Fruit fly (Drosophila melanogaster) whole organism, embryonic: ENCODE results near the gene Spt6.

ENCODE experiments used
- Ada2b ChIP-seq: fragments of 200-800 bp; sonication (Bioruptor generic); IDR thresholded peaks from 2 replicates; pipeline ENCODE4 v1.3.6; 2022; ENCODE audit warnings: missing biosample characterization, missing genetic modification characterization
- Awh ChIP-seq: fragments of 200-800 bp; sonication (Bioruptor generic); IDR thresholded peaks from 2 replicates; pipeline ENCODE4, ENCODE4 v1.3.6; 2022; ENCODE audit warnings: missing biosample characterization, missing genetic modification characterization
- B-H1 ChIP-seq: fragments of 200-800 bp; sonication (Bioruptor generic); IDR thresholded peaks from 3 replicates; pipeline ENCODE4 v1.3.6; 2022; ENCODE audit warnings: missing biosample characterization, missing genetic modification characterization
- Bteb2 ChIP-seq: fragments of 200-800 bp; sonication (Bioruptor generic); optimal IDR thresholded peaks from 2 replicates; lab custom pipeline; 2016; ENCODE audit warnings: missing biosample characterization, missing genetic modification characterization
- CG10267 ChIP-seq: fragments of 200-800 bp; sonication (Bioruptor generic); optimal IDR thresholded peaks from 2 replicates; lab custom pipeline; 2018; ENCODE audit warnings: missing biosample characterization, mild to moderate bottlenecking, missing genetic modification characterization, moderate library complexity
- CG10462 ChIP-seq: fragments of 200-800 bp; sonication (Bioruptor generic); optimal IDR thresholded peaks from 2 replicates; lab custom pipeline; 2016; ENCODE audit warnings: missing biosample characterization, missing genetic modification characterization
- CG11456 ChIP-seq: fragments of 200-800 bp; sonication (Bioruptor generic); IDR thresholded peaks from 3 replicates; pipeline ENCODE4 v1.3.6; 2022; ENCODE audit warnings: missing biosample characterization, missing genetic modification characterization
- CG13894 ChIP-seq: fragments of 200-800 bp; sonication (Bioruptor generic); optimal IDR thresholded peaks from 3 replicates; lab custom pipeline; 2018; ENCODE audit warnings: missing biosample characterization, mild to moderate bottlenecking, missing genetic modification characterization, moderate library complexity
- CG14965 ChIP-seq: fragments of 200-800 bp; sonication (Bioruptor generic); optimal IDR thresholded peaks from 2 replicates; lab custom pipeline; 2016; ENCODE audit warnings: missing biosample characterization, missing genetic modification characterization, borderline replicate concordance
- CG17359 ChIP-seq: fragments of 200-800 bp; sonication (Bioruptor generic); optimal IDR thresholded peaks from 3 replicates; lab custom pipeline; 2018; ENCODE audit warnings: missing biosample characterization, mild to moderate bottlenecking, missing genetic modification characterization, moderate library complexity
- CG17612 ChIP-seq: fragments of 200-800 bp; sonication (Bioruptor generic); IDR thresholded peaks from 2 replicates; pipeline ENCODE4 v1.3.6; 2022; ENCODE audit warnings: missing biosample characterization, missing genetic modification characterization
- CG18619 ChIP-seq: fragments of 200-800 bp; sonication (Bioruptor generic); optimal IDR thresholded peaks from 3 replicates; lab custom pipeline; 2017; ENCODE audit warnings: missing biosample characterization, mild to moderate bottlenecking, missing genetic modification characterization
- CG2678 ChIP-seq: fragments of 200-800 bp; sonication (Bioruptor generic); optimal IDR thresholded peaks from 3 replicates; lab custom pipeline; 2019; ENCODE audit warnings: missing biosample characterization, mild to moderate bottlenecking, missing genetic modification characterization, moderate library complexity
- CG43689 ChIP-seq: fragments of 200-800 bp; sonication (Bioruptor generic); IDR thresholded peaks from 2 replicates; pipeline ENCODE4 v1.3.6; 2022; ENCODE audit warnings: missing biosample characterization, missing genetic modification characterization
- CG4707 ChIP-seq: fragments of 200-800 bp; sonication (Bioruptor generic); optimal IDR thresholded peaks from 2 replicates; lab custom pipeline; 2018; ENCODE audit warnings: missing biosample characterization, mild to moderate bottlenecking, missing genetic modification characterization, moderate library complexity
- CoRest ChIP-seq: fragments of 200-800 bp; sonication (Bioruptor generic); optimal IDR thresholded peaks from 3 replicates; lab custom pipeline; 2018; ENCODE audit warnings: missing biosample characterization, mild to moderate bottlenecking, missing genetic modification characterization, moderate library complexity
- Dek ChIP-seq: fragments of 200-800 bp; sonication (Bioruptor generic); optimal IDR thresholded peaks from 3 replicates; lab custom pipeline; 2019; ENCODE audit warnings: missing biosample characterization, mild to moderate bottlenecking, missing genetic modification characterization, moderate library complexity
- Dfd ChIP-seq, 2 experiments: fragments of >200 bp; optimal IDR thresholded peaks; 2 replicates each; lab custom pipeline; 2017; ENCODE audit warnings: missing biosample characterization in 2 of 2, missing genetic modification characterization in 2 of 2
- Doc3 ChIP-seq: fragments of 200-800 bp; sonication (Bioruptor generic); IDR thresholded peaks from 3 replicates; pipeline ENCODE4 v1.3.6; 2022; ENCODE audit warnings: missing biosample characterization, missing genetic modification characterization; ENCODE audit not compliant: partially characterized antibody
- Dref ChIP-seq: fragments of 200-800 bp; sonication (Bioruptor generic); IDR thresholded peaks from 2 replicates; pipeline ENCODE4 v1.3.6; 2022; ENCODE audit warnings: missing biosample characterization, missing genetic modification characterization
- Eip74EF ChIP-seq, 2 experiments: fragments of 200-800 bp in 1 of 2; fragments of >200 bp in 1 of 2; sonication (Bioruptor generic) in 1 of 2; optimal IDR thresholded peaks; 2 replicates each; lab custom pipeline; 2017 to 2019; ENCODE audit warnings: missing biosample characterization in 2 of 2, missing genetic modification characterization in 2 of 2, mild to moderate bottlenecking in 1 of 2, moderate library complexity in 1 of 2
- Ets65A ChIP-seq: fragments of 200-800 bp; sonication (Bioruptor generic); peaks from one replicate; lab custom pipeline; 2016; ENCODE audit warnings: missing biosample characterization, missing genetic modification characterization
- H15 ChIP-seq: fragments of 200-800 bp; sonication (Bioruptor generic); IDR thresholded peaks from 3 replicates; pipeline ENCODE4 v1.3.6; 2022; ENCODE audit warnings: missing biosample characterization, missing genetic modification characterization
- HHEX ChIP-seq: fragments of 200-800 bp; sonication (Bioruptor generic); optimal IDR thresholded peaks from 3 replicates; lab custom pipeline; 2017; ENCODE audit warnings: missing biosample characterization, mild to moderate bottlenecking, missing genetic modification characterization, missing genetic modification reagents
- Lpt ChIP-seq: fragments of >200 bp; optimal IDR thresholded peaks from 2 replicates; lab custom pipeline; 2018; ENCODE audit warnings: missing biosample characterization, missing genetic modification characterization
- Nf-YC ChIP-seq: fragments of 200-800 bp; optimal IDR thresholded peaks from 3 replicates; lab custom pipeline; 2019; ENCODE audit warnings: missing biosample characterization, mild to moderate bottlenecking, missing genetic modification characterization, moderate library complexity
- Rfx ChIP-seq: fragments of 200-800 bp; sonication (Bioruptor generic); IDR thresholded peaks from 2 replicates; pipeline ENCODE4 v1.3.6; 2022; ENCODE audit warnings: missing biosample characterization, missing genetic modification characterization
- Six4 ChIP-seq: fragments of 200-800 bp; sonication (Bioruptor generic); optimal IDR thresholded peaks from 2 replicates; lab custom pipeline; 2016; ENCODE audit warnings: missing biosample characterization, missing genetic modification characterization
- Taf1 ChIP-seq: fragments of 200-800 bp; sonication (Bioruptor generic); IDR thresholded peaks from 2 replicates; pipeline ENCODE4 v1.3.6; 2022; ENCODE audit warnings: missing biosample characterization, missing genetic modification characterization
- YL-1 ChIP-seq: fragments of 200-800 bp; sonication (Bioruptor generic); optimal IDR thresholded peaks from 3 replicates; lab custom pipeline; 2017; ENCODE audit warnings: missing biosample characterization, mild to moderate bottlenecking, missing genetic modification characterization
- ab ChIP-seq: fragments of 200-800 bp; sonication (Bioruptor generic); optimal IDR thresholded peaks from 2 replicates; lab custom pipeline; 2016; ENCODE audit warnings: missing biosample characterization, missing genetic modification characterization
- ac ChIP-seq: fragments of 200-800 bp; sonication (Bioruptor generic); optimal IDR thresholded peaks from 3 replicates; lab custom pipeline; 2017; ENCODE audit warnings: missing biosample characterization, mild to moderate bottlenecking, missing genetic modification characterization
- amos ChIP-seq: fragments of 200-800 bp; sonication (Bioruptor generic); IDR thresholded peaks from 2 replicates; pipeline ENCODE4 v1.3.6; 2022; ENCODE audit warnings: missing biosample characterization, missing genetic modification characterization; ENCODE audit not compliant: partially characterized antibody
- az2 ChIP-seq: fragments of 200-800 bp; sonication (Bioruptor generic); optimal IDR thresholded peaks from 3 replicates; lab custom pipeline; 2016; ENCODE audit warnings: missing biosample characterization, missing genetic modification characterization
- chinmo ChIP-seq: fragments of 200-800 bp; sonication (Bioruptor generic); IDR thresholded peaks from 4 replicates; pipeline ENCODE4 v1.3.6; 2022; ENCODE audit warnings: missing biosample characterization, missing genetic modification characterization; ENCODE audit not compliant: partially characterized antibody
- dm ChIP-seq: fragments of 200-800 bp; sonication (Bioruptor generic); optimal IDR thresholded peaks from 3 replicates; lab custom pipeline; 2016; ENCODE audit warnings: missing biosample characterization, missing genetic modification characterization
- fd3F ChIP-seq: fragments of 200-800 bp; sonication (Bioruptor generic); optimal IDR thresholded peaks from 2 replicates; lab custom pipeline; 2018; ENCODE audit warnings: missing biosample characterization, mild to moderate bottlenecking, missing genetic modification characterization, moderate library complexity
- ftz-f1 ChIP-seq: fragments of 200-800 bp; sonication (Bioruptor generic); optimal IDR thresholded peaks from 2 replicates; lab custom pipeline; 2016; ENCODE audit warnings: missing biosample characterization, missing genetic modification characterization
- fu2 ChIP-seq: fragments of 200-800 bp; sonication (Bioruptor generic); optimal IDR thresholded peaks from 2 replicates; lab custom pipeline; 2016; ENCODE audit warnings: missing biosample characterization, missing genetic modification characterization
- gsb ChIP-seq: fragments of 200-800 bp; sonication (Bioruptor generic); IDR thresholded peaks from 2 replicates; pipeline ENCODE4 v1.3.6; 2022; ENCODE audit warnings: missing biosample characterization, missing genetic modification characterization
- gt ChIP-seq: fragments of 200-800 bp; sonication (Bioruptor generic); IDR thresholded peaks from 2 replicates; pipeline ENCODE4 v1.3.6; 2022; ENCODE audit warnings: missing biosample characterization, missing genetic modification characterization
- hb ChIP-seq: fragments of 200-800 bp; sonication (Bioruptor generic); IDR thresholded peaks from 3 replicates; pipeline ENCODE4 v1.3.6; 2022; ENCODE audit warnings: missing biosample characterization, missing genetic modification characterization; ENCODE audit not compliant: partially characterized antibody
- kah ChIP-seq: fragments of 200-800 bp; sonication (Bioruptor generic); optimal IDR thresholded peaks from 2 replicates; lab custom pipeline; 2018; ENCODE audit warnings: missing biosample characterization, mild to moderate bottlenecking, missing genetic modification characterization
- ken ChIP-seq: fragments of 200-800 bp; sonication (Bioruptor generic); IDR thresholded peaks from 3 replicates; pipeline ENCODE4 v1.3.6; 2022; ENCODE audit warnings: missing biosample characterization, missing genetic modification characterization
- mam ChIP-seq: fragments of 200-800 bp; sonication (Bioruptor generic); optimal IDR thresholded peaks from 3 replicates; lab custom pipeline; 2016; ENCODE audit warnings: missing biosample characterization, missing genetic modification characterization
- nerfin-1 ChIP-seq: fragments of 200-800 bp; sonication (Bioruptor generic); optimal IDR thresholded peaks from 3 replicates; lab custom pipeline; 2019; ENCODE audit warnings: missing biosample characterization, mild to moderate bottlenecking, missing genetic modification characterization, moderate library complexity
- nom ChIP-seq: fragments of 200-800 bp; sonication (Bioruptor generic); optimal IDR thresholded peaks from 2 replicates; lab custom pipeline; 2017; ENCODE audit warnings: missing biosample characterization, missing genetic modification characterization, mild to moderate bottlenecking, moderate library complexity, missing genetic modification reagents
- pita ChIP-seq: fragments of 200-800 bp; sonication (Bioruptor generic); optimal IDR thresholded peaks from 2 replicates; lab custom pipeline; 2017; ENCODE audit warnings: missing biosample characterization, mild to moderate bottlenecking, missing genetic modification characterization
- pnt ChIP-seq: fragments of 200-800 bp; sonication (Bioruptor generic); optimal IDR thresholded peaks from 3 replicates; lab custom pipeline; 2016; ENCODE audit warnings: missing biosample characterization, missing genetic modification characterization
- sr ChIP-seq: fragments of 200-800 bp; sonication (Bioruptor generic); IDR thresholded peaks from 3 replicates; pipeline ENCODE4 v1.3.6; 2022; ENCODE audit warnings: missing biosample characterization, missing genetic modification characterization
- ssp ChIP-seq: fragments of 200-800 bp; sonication (Bioruptor generic); IDR thresholded peaks from 2 replicates; pipeline ENCODE4 v1.3.6; 2022; ENCODE audit warnings: missing biosample characterization, missing genetic modification characterization
- twi ChIP-seq: fragments of 200-800 bp; optimal IDR thresholded peaks from 2 replicates; lab custom pipeline; 2019; ENCODE audit warnings: missing biosample characterization, mild to moderate bottlenecking, missing genetic modification characterization, moderate library complexity

The Spt6 gene

dm6 chrX:6260900-6261299 lies 6.7 kb upstream of the Spt6 start, which contains the start of gene Josd (continued):
- no peak for TF ChIP-seq sr (GFP tag; lab: Robert Waterston, UW)
- TF ChIP-seq dm: no peak
- TF ChIP-seq amos (GFP tag; lab: Robert Waterston, UW): peak; percentile 92
- no peak for TF ChIP-seq Six4 (GFP tag; lab: Kevin White, UChicago)
- peak; percentile 70; the same call in 1 of the 4 replicates for TF ChIP-seq chinmo
- no peak for TF ChIP-seq Dfd (GFP tag; optimal IDR thresholded peaks at IDR 0.05; lab: Kevin White, UChicago)
- no peak for TF ChIP-seq CG17359
- no peak for TF ChIP-seq CG17612 (GFP tag; lab: Robert Waterston, UW)
- TF ChIP-seq Awh: no peak
- peak; percentile 50 for TF ChIP-seq Rfx (GFP tag; lab: Robert Waterston, UW)
- TF ChIP-seq nom: no peak
- no peak for TF ChIP-seq Ada2b (GFP tag; lab: Robert Waterston, UW)
- TF ChIP-seq Eip74EF (GFP tag; optimal IDR thresholded peaks at IDR 0.05; lab: Kevin White, UChicago): no peak
- no peak for TF ChIP-seq CG11456
- TF ChIP-seq B-H1: no peak
- TF ChIP-seq CG43689: no peak
- no peak for TF ChIP-seq az2
- TF ChIP-seq gsb (GFP tag; lab: Robert Waterston, UW): no peak
- TF ChIP-seq CoRest: no peak
- TF ChIP-seq CG10462: no peak
- TF ChIP-seq CG18619 (GFP tag; lab: Kevin White, UChicago): no peak
- no peak for TF ChIP-seq Ets65A (GFP tag; lab: Kevin White, UChicago)
- no peak for TF ChIP-seq ftz-f1 (GFP tag; lab: Kevin White, UChicago)
- no peak for TF ChIP-seq HHEX (GFP tag; lab: Kevin White, UChicago)
- TF ChIP-seq hb: peak; percentile 76
- no peak for TF ChIP-seq CG14965 (GFP tag; lab: Kevin White, UChicago)
- TF ChIP-seq ken (GFP tag; lab: Robert Waterston, UW): no peak
- peak; percentile 81 for TF ChIP-seq Dref (GFP tag; lab: Robert Waterston, UW)
- TF ChIP-seq twi (tag; lab: Kevin White, UChicago): no peak
- TF ChIP-seq ab: no peak
- TF ChIP-seq Doc3 (GFP tag; lab: Robert Waterston, UW): peak; percentile 77
- no peak for TF ChIP-seq Bteb2 (GFP tag; lab: Kevin White, UChicago)
- TF ChIP-seq Taf1 (GFP tag; lab: Robert Waterston, UW): no peak
- no peak for TF ChIP-seq nerfin-1 (tag; lab: Kevin White, UChicago)
- no peak for TF ChIP-seq CG13894
- TF ChIP-seq pnt: no peak
- TF ChIP-seq mam (GFP tag; lab: Kevin White, UChicago): peak; percentile 23
- no peak for TF ChIP-seq fd3F (GFP tag; lab: Kevin White, UChicago)
- TF ChIP-seq fu2: no peak
- no peak for TF ChIP-seq gt (GFP tag; lab: Robert Waterston, UW)
- TF ChIP-seq CG2678 (tag; lab: Kevin White, UChicago): peak; percentile 8
- TF ChIP-seq kah (GFP tag; lab: Kevin White, UChicago): no peak
- TF ChIP-seq Lpt (GFP tag; lab: Kevin White, UChicago): no peak
- TF ChIP-seq CG10267 (tag; lab: Kevin White, UChicago): peak; percentile 6
- TF ChIP-seq ac: no peak
- no peak for TF ChIP-seq ssp (GFP tag; lab: Robert Waterston, UW)
- no peak for TF ChIP-seq Dek (tag; lab: Kevin White, UChicago)
- no peak for TF ChIP-seq pita (GFP tag; lab: Kevin White, UChicago)
- TF ChIP-seq Nf-YC (tag; lab: Kevin White, UChicago): peak; percentile 8
- TF ChIP-seq H15 (GFP tag; lab: Robert Waterston, UW): no peak
- no peak for TF ChIP-seq CG4707 (GFP tag; lab: Kevin White, UChicago)
- peak; percentile 19 for TF ChIP-seq YL-1
